Worm (Caenorhabditis elegans) whole organism, late embryonic: ENCODE measurements around the gene ceh-27.

ENCODE experiments used
- Y22D7AL.16 ChIP-seq: sonication (generic microtip); optimal IDR thresholded peaks from 2 replicates; lab custom pipeline; 2016; ENCODE audit warnings: missing genetic modification characterization, missing compliant biosample characterization
- ama-1 ChIP-seq: fragments of 150-350 bp; optimal IDR thresholded peaks from 2 replicates; lab custom pipeline; 2014
- rnt-1 ChIP-seq: sonication (generic microtip); optimal IDR thresholded peaks from 2 replicates; lab custom pipeline; 2016; ENCODE audit warnings: missing genetic modification characterization, missing compliant biosample characterization

- TF ChIP-seq Y22D7AL.16 (tag; lab: Kevin White, UChicago) (no peak), rnt-1 (tag; lab: Kevin White, UChicago) (peak; percentile 11), ama-1 (lab: Kevin White, UChicago) (no peak)
Measured at ce11 chrV:11680519-11681203, 15.8 kb upstream of the ceh-27 start.
